Worm (Caenorhabditis elegans) whole organism, young adult: ENCODE results near the gene nhr-159.
A peak's percentile ranks its signal among the peaks of the same experiment; 100 is the strongest.

Source experiments
- B0035.1 ChIP-seq: sonication (generic microtip); optimal IDR thresholded peaks from 2 replicates; lab custom pipeline; 2016; ENCODE audit warnings: missing genetic modification characterization, mild to moderate bottlenecking, missing compliant biosample characterization, missing genotype, missing genetic modification reagents
- C06A6.2 ChIP-seq: fragments of 200-800 bp; sonication (Bioruptor generic); conservative IDR thresholded peaks from 2 replicates; pipeline ENCODE4 v1.3.6; 2022; ENCODE audit warnings: missing genetic modification characterization, missing compliant biosample characterization
- D2030.7 ChIP-seq: fragments of 200-800 bp; sonication (Bioruptor generic); IDR thresholded peaks from 2 replicates; pipeline ENCODE4 v1.3.6; 2022; ENCODE audit warnings: missing genetic modification reagents, missing genetic modification characterization, missing compliant biosample characterization
- F22D6.2 ChIP-seq: sonication (generic microtip); optimal IDR thresholded peaks from 2 replicates; lab custom pipeline; 2016; ENCODE audit warnings: mild to moderate bottlenecking, missing genetic modification characterization, missing compliant biosample characterization
- F39B2.1 ChIP-seq: fragments of 200-800 bp; sonication (Bioruptor generic); IDR thresholded peaks from 2 replicates; pipeline ENCODE4 v1.3.6; 2022; ENCODE audit warnings: missing genetic modification reagents, missing genetic modification characterization, missing compliant biosample characterization
- F52B5.7 ChIP-seq: sonication (generic microtip); optimal IDR thresholded peaks from 2 replicates; lab custom pipeline; 2016; ENCODE audit warnings: mild to moderate bottlenecking, missing genetic modification characterization, missing compliant biosample characterization
- F57A8.1 ChIP-seq: fragments of 200-800 bp; sonication (Bioruptor generic); optimal IDR thresholded peaks from 2 replicates; lab custom pipeline; 2018; ENCODE audit warnings: mild to moderate bottlenecking, missing genetic modification characterization, moderate library complexity, missing compliant biosample characterization
- F57C9.4 ChIP-seq: sonication (generic microtip); optimal IDR thresholded peaks from 2 replicates; lab custom pipeline; 2017; ENCODE audit warnings: mild to moderate bottlenecking, missing genetic modification characterization, missing compliant biosample characterization
- K11D2.4 ChIP-seq: fragments of 200-800 bp; sonication (Bioruptor generic); IDR thresholded peaks from 2 replicates; pipeline ENCODE4 v1.3.6; 2022; ENCODE audit warnings: missing genetic modification reagents, missing genetic modification characterization, missing compliant biosample characterization
- Y53F4B.3 ChIP-seq: fragments of 200-800 bp; sonication (Bioruptor generic); IDR thresholded peaks from 2 replicates; pipeline ENCODE4 v1.3.6; 2022; ENCODE audit warnings: missing genetic modification reagents, missing genetic modification characterization, missing compliant biosample characterization
- Y95B8A.8 ChIP-seq: fragments of 200-800 bp; sonication (Bioruptor generic); IDR thresholded peaks from 2 replicates; pipeline ENCODE4 v1.3.6; 2022; ENCODE audit warnings: missing genetic modification reagents, missing genetic modification characterization, missing compliant biosample characterization
- athp-1 ChIP-seq: sonication (generic microtip); optimal IDR thresholded peaks from 2 replicates; lab custom pipeline; 2017; ENCODE audit warnings: mild to moderate bottlenecking, missing genetic modification characterization, missing compliant biosample characterization
- attf-6 ChIP-seq: fragments of 200-800 bp; sonication (Bioruptor generic); IDR thresholded peaks from 2 replicates; pipeline ENCODE4 v1.3.6; 2022; ENCODE audit warnings: missing genetic modification reagents, missing genetic modification characterization, missing compliant biosample characterization
- bed-1 ChIP-seq: fragments of 200-800 bp; sonication (Bioruptor generic); IDR thresholded peaks from 2 replicates; pipeline ENCODE4 v1.3.6; 2022; ENCODE audit warnings: missing genetic modification reagents, missing genetic modification characterization, missing compliant biosample characterization
- cebp-1 ChIP-seq, 2 experiments: fragments of 200-800 bp in 1 of 2; sonication (Bioruptor generic) in 1 of 2; sonication (generic microtip) in 1 of 2; IDR thresholded peaks in 1 of 2; optimal IDR thresholded peaks in 1 of 2; 2 replicates each; pipeline versions ENCODE4 v1.3.6 to Lab custom; 2017 to 2022; ENCODE audit warnings: missing compliant biosample characterization in 2 of 2, missing genetic modification characterization in 2 of 2, mild to moderate bottlenecking in 1 of 2, missing genetic modification reagents in 1 of 2, moderate library complexity in 1 of 2
- ceh-58 ChIP-seq: fragments of 200-800 bp; sonication (Bioruptor generic); IDR thresholded peaks from 2 replicates; pipeline ENCODE4 v1.3.6; 2022; ENCODE audit warnings: missing genetic modification characterization, missing compliant biosample characterization
- efl-1 ChIP-seq: fragments of 150-350 bp; optimal IDR thresholded peaks from 2 replicates; lab custom pipeline; 2014; ENCODE audit warnings: missing biosample characterization, missing genetic modification reagents, missing genetic modification characterization
- egl-18 ChIP-seq: fragments of 200-800 bp; sonication (Bioruptor generic); IDR thresholded peaks from 2 replicates; pipeline ENCODE4 v1.3.6; 2022; ENCODE audit warnings: missing genetic modification reagents, missing genetic modification characterization, missing compliant biosample characterization
- egrh-3 ChIP-seq: fragments of 200-800 bp; sonication (Bioruptor generic); IDR thresholded peaks from 2 replicates; pipeline ENCODE4 v1.3.6; 2022; ENCODE audit warnings: missing genetic modification reagents, missing genetic modification characterization, missing compliant biosample characterization
- hlh-12 ChIP-seq: sonication (generic microtip); optimal IDR thresholded peaks from 2 replicates; lab custom pipeline; 2016; ENCODE audit warnings: missing genetic modification characterization, missing compliant biosample characterization
- hmg-1.2 ChIP-seq: fragments of 200-800 bp; sonication (Bioruptor generic); IDR thresholded peaks from 2 replicates; pipeline ENCODE4 v1.3.6; 2022; ENCODE audit warnings: missing genetic modification reagents, missing genetic modification characterization, missing compliant biosample characterization
- lin-26 ChIP-seq: fragments of 200-800 bp; sonication (Bioruptor generic); IDR thresholded peaks from 2 replicates; pipeline ENCODE4 v1.3.6; 2022; ENCODE audit warnings: missing genetic modification reagents, missing genetic modification characterization, missing compliant biosample characterization
- lin-35 ChIP-seq, 3 experiments: fragments of 150-350 bp in 2 of 3; sonication (generic microtip) in 1 of 3; optimal IDR thresholded peaks; 2 replicates each; lab custom pipeline; 2014 to 2018; ENCODE audit warnings: missing biosample characterization in 3 of 3, missing genetic modification characterization in 3 of 3, missing genetic modification reagents in 3 of 3
- lir-1 ChIP-seq: fragments of 200-800 bp; sonication (Bioruptor generic); conservative IDR thresholded peaks from 2 replicates; pipeline ENCODE4 v1.3.6; 2022; ENCODE audit warnings: missing genetic modification reagents, missing genetic modification characterization, missing compliant biosample characterization
- madf-3 ChIP-seq: fragments of 200-800 bp; sonication (Bioruptor generic); IDR thresholded peaks from 2 replicates; pipeline ENCODE4 v1.3.6; 2022; ENCODE audit warnings: missing genetic modification reagents, missing genetic modification characterization, missing compliant biosample characterization
- nfya-2 ChIP-seq: fragments of 200-800 bp; sonication (Bioruptor generic); IDR thresholded peaks from 2 replicates; pipeline ENCODE4 v1.3.6; 2022; ENCODE audit warnings: missing genetic modification reagents, missing genetic modification characterization, missing compliant biosample characterization
- nhr-80 ChIP-seq: sonication (generic microtip); optimal IDR thresholded peaks from 2 replicates; lab custom pipeline; 2016; ENCODE audit warnings: missing genetic modification characterization, missing compliant biosample characterization
- rcor-1 ChIP-seq: fragments of 200-800 bp; sonication (Bioruptor generic); IDR thresholded peaks from 2 replicates; pipeline ENCODE4 v1.3.6; 2022; ENCODE audit warnings: missing genetic modification reagents, missing genetic modification characterization, missing compliant biosample characterization
- sdz-38 ChIP-seq: sonication (generic microtip); optimal IDR thresholded peaks from 2 replicates; lab custom pipeline; 2016; ENCODE audit warnings: missing genotype, missing genetic modification characterization, missing compliant biosample characterization
- sea-2 ChIP-seq: fragments of 200-800 bp; sonication (Bioruptor generic); IDR thresholded peaks from 2 replicates; pipeline ENCODE4 v1.3.6; 2022; ENCODE audit warnings: missing genetic modification characterization, missing compliant biosample characterization
- somi-1 ChIP-seq: fragments of 200-800 bp; sonication (Bioruptor generic); optimal IDR thresholded peaks from 2 replicates; lab custom pipeline; 2018; ENCODE audit warnings: mild to moderate bottlenecking, missing genetic modification characterization, missing compliant biosample characterization
- tbp1 ChIP-seq: fragments of 200-800 bp; sonication (Bioruptor generic); optimal IDR thresholded peaks from 2 replicates; lab custom pipeline; 2018; ENCODE audit warnings: mild to moderate bottlenecking, missing genetic modification characterization, missing compliant biosample characterization
- xnd-1 ChIP-seq: sonication (generic microtip); optimal IDR thresholded peaks from 2 replicates; lab custom pipeline; 2016; ENCODE audit warnings: missing genotype, missing genetic modification reagents, missing genetic modification characterization, missing compliant biosample characterization
- ztf-22 ChIP-seq: fragments of 200-800 bp; sonication (Bioruptor generic); optimal IDR thresholded peaks from 2 replicates; lab custom pipeline; 2018; ENCODE audit warnings: mild to moderate bottlenecking, missing genetic modification characterization, moderate library complexity, missing compliant biosample characterization

nhr-159 gene

DNA sequence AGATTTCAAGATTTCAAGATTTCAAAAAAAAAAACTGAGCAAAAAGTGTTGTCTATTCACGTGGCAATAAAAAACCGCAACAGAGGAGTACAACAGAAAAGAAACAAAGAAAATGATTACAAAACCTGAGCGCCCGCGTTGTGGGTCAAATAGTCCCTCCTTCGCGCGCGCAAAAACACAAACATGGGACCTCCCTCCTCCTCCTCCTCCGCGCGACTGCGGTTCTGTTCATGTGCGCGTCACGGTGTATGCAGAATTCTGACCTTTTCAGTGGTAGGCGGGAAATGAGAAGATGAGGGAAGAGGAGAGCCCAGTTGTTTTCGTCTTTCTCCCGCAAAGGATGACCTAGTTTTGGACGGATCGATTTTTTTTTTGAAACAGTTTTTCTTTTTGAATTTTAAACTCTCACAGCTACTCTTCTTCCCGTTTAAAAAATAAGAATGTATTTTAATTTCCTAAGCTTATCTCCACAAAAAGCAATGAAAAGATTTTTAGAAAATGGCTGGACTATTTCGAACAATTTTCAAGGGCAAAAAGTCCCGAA lies 14.3 kb upstream of the nhr-159 start, which contains the start of gene C17E7.4 (continued):
- peak; percentile 48 for TF ChIP-seq xnd-1 (tag; lab: Kevin White, UChicago)
- peak; percentile 54; the same call in 1 of the 2 replicates for TF ChIP-seq hmg-1.2
- no peak for TF ChIP-seq attf-6
- TF ChIP-seq lin-26 (GFP tag; lab: Robert Waterston, UW) = no peak
- no peak for TF ChIP-seq F52B5.7 (tag; lab: Kevin White, UChicago)
- peak; percentile 70 for TF ChIP-seq egrh-3 (GFP tag; lab: Robert Waterston, UW)
- TF ChIP-seq, all 124 proteins: peak for 12

ce11 chrV:3891919-3892318 lies 13.8 kb upstream of the nhr-159 start, which contains the start of gene C17E7.12:
C17E7.12 (minus strand) TSS chrV:3892019.
- TF ChIP-seq sea-2 (GFP tag; lab: Robert Waterston, UW) = no peak
- TF ChIP-seq F57A8.1 (GFP tag; lab: Kevin White, UChicago) = no peak

- TF ChIP-seq sdz-38 (tag; lab: Kevin White, UChicago) (no peak), K11D2.4 (GFP tag; lab: Robert Waterston, UW) (no peak), F22D6.2 (tag; lab: Kevin White, UChicago) (no peak), rcor-1 (no peak), ceh-58 (GFP tag; lab: Robert Waterston, UW) (no peak), C06A6.2 (GFP tag; lab: Robert Waterston, UW) (no peak), F57C9.4 (no peak), lir-1 (GFP tag; lab: Robert Waterston, UW) (no peak)
- TF ChIP-seq, all 124 proteins: peak for 0
Measured at ce11 chrV:3890761-3891160, 12.6 kb upstream of the nhr-159 start, which contains the start of gene C17E7.9. C17E7.9 (minus strand) TSS chrV:3890861.

- TF ChIP-seq nfya-2 (GFP tag; lab: Robert Waterston, UW) (no peak), nhr-80 (tag; lab: Kevin White, UChicago) (peak; percentile 8)
Measured at ce11 chrV:3889113-3889512, 11.0 kb upstream of the nhr-159 start, which contains the start of gene C17E7.13. C17E7.13 (minus strand) TSS chrV:3889288.

ce11 chrV:3886104-3886503 lies 8.0 kb upstream of the nhr-159 start, which contains the start of gene nhr-124:
nhr-124 (minus strand) TSS chrV:3886204.
- TF ChIP-seq F39B2.1 (no peak), bed-1 (GFP tag; lab: Robert Waterston, UW) (no peak), lin-35 (GFP tag; optimal IDR thresholded peaks at IDR 0.05; lab: Kevin White, UChicago) (no peak), F52B5.7 (tag; lab: Kevin White, UChicago) (no peak), F22D6.2 (tag; lab: Kevin White, UChicago) (no peak), athp-1 (no peak), Y95B8A.8 (GFP tag; lab: Robert Waterston, UW) (no peak), somi-1 (no peak), B0035.1 (no peak)
- TF ChIP-seq, all 124 proteins: peak for 0

ce11 chrV:3884550-3884949 lies 6.4 kb upstream of the nhr-159 start:
- TF ChIP-seq lir-1 (GFP tag; lab: Robert Waterston, UW) (no peak), efl-1 (GFP tag; lab: Kevin White, UChicago) (no peak), egl-18 (GFP tag; lab: Robert Waterston, UW) (no peak)

ce11 chrV:3877242-3877641 lies 881 bp downstream of the nhr-159 start:
- TF ChIP-seq D2030.7 (GFP tag; lab: Robert Waterston, UW) (no peak), tbp1 (GFP tag; lab: Kevin White, UChicago) (no peak), hlh-12 (tag; lab: Kevin White, UChicago) (no peak), madf-3 (no peak), efl-1 (GFP tag; lab: Kevin White, UChicago) (no peak), Y53F4B.3 (GFP tag; lab: Robert Waterston, UW) (no peak), cebp-1 (GFP tag; IDR thresholded peaks at IDR 0.05; lab: Robert Waterston, UW) (no peak), cebp-1 (tag; optimal IDR thresholded peaks at IDR 0.05; lab: Kevin White, UChicago) (no peak), ztf-22 (GFP tag; lab: Kevin White, UChicago) (no peak)
